Worm (Caenorhabditis elegans) whole organism, L3 larva: Measurements from ENCODE around the gene fbxo-11.2.

Experiments used
- aly-2 ChIP-seq: fragments of 150-350 bp; optimal IDR thresholded peaks from 2 replicates; lab custom pipeline; 2014; ENCODE audit warnings: missing biosample characterization, missing genetic modification characterization
- ama-1 ChIP-seq: fragments of 150-350 bp; optimal IDR thresholded peaks from 2 replicates; lab custom pipeline; 2018
- ceh-82 ChIP-seq: fragments of 150-350 bp; optimal IDR thresholded peaks from 2 replicates; lab custom pipeline; 2014; ENCODE audit warnings: missing biosample characterization, missing genetic modification characterization
- daf-12 ChIP-seq: fragments of 150-350 bp; optimal IDR thresholded peaks from 2 replicates; lab custom pipeline; 2014; ENCODE audit warnings: missing biosample characterization, missing genetic modification reagents, missing genetic modification characterization
- elt-3 ChIP-seq, 3 experiments: fragments of 150-350 bp in 1 of 3; sonication (generic microtip) in 2 of 3; optimal IDR thresholded peaks; 2 replicates in 2 of 3; 4 replicates in 1 of 3; lab custom pipeline; 2014 to 2017; ENCODE audit warnings: missing biosample characterization in 3 of 3, missing genetic modification characterization in 3 of 3
- lin-15B ChIP-seq: fragments of 150-350 bp; optimal IDR thresholded peaks from 2 replicates; lab custom pipeline; 2014; ENCODE audit warnings: missing biosample characterization, missing genetic modification characterization
- nhr-11 ChIP-seq: fragments of 150-350 bp; optimal IDR thresholded peaks from 2 replicates; lab custom pipeline; 2014; ENCODE audit warnings: missing biosample characterization, missing genetic modification characterization
- skn-1 ChIP-seq: fragments of 150-350 bp; optimal IDR thresholded peaks from 2 replicates; lab custom pipeline; 2014; ENCODE audit warnings: missing biosample characterization, missing genetic modification characterization
- snpc-4 ChIP-seq: fragments of 150-350 bp; optimal IDR thresholded peaks from 2 replicates; lab custom pipeline; 2014; ENCODE audit warnings: missing biosample characterization, missing genetic modification characterization
- unc-39 ChIP-seq: sonication (generic microtip); optimal IDR thresholded peaks from 4 replicates; lab custom pipeline; 2017; ENCODE audit warnings: missing biosample characterization, missing genetic modification characterization
- unc-62 ChIP-seq: fragments of 150-350 bp; sonication (generic microtip); optimal IDR thresholded peaks from 4 replicates; lab custom pipeline; 2014; ENCODE audit warnings: missing biosample characterization, missing genetic modification reagents, missing genetic modification characterization
- ztf-4 ChIP-seq: fragments of 150-350 bp; optimal IDR thresholded peaks from 2 replicates; lab custom pipeline; 2014; ENCODE audit warnings: missing biosample characterization, missing genetic modification characterization

DNA sequence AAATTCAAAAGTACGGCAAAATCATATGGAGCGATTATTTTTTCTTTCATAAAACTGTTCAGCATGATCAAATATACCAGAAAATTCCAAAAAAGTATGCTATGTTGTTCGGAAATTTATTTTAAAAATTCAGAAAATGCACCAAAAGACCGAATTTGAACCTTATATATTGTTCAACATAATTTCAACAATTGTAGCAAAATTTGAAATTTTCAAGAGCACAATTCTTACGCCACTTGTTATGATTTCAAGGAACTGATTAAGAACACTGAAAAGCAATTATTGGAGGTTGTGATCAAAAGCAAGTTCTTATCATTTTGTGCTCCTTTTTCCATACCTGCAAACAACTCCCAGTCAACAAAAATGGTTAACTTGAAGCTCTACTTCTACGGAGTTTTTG is 45.0 kb downstream of the fbxo-11.2 start, which contains the start of gene clc-27:
- TF ChIP-seq lin-15B (tag; lab: Kevin White, UChicago) (no peak), unc-62 (GFP tag; lab: Kevin White, UChicago) (no peak), snpc-4 (tag; lab: Kevin White, UChicago) (no peak), ceh-82 (tag; lab: Kevin White, UChicago) (no peak), nhr-11 (tag; lab: Kevin White, UChicago) (no peak), aly-2 (tag; lab: Kevin White, UChicago) (no peak), skn-1 (no peak), ama-1 (lab: Kevin White, UChicago) (no peak), ztf-4 (tag; lab: Kevin White, UChicago) (no peak), elt-3 (tag; optimal IDR thresholded peaks at IDR 0.05; lab: Kevin White, UChicago) (no peak), unc-39 (tag; lab: Kevin White, UChicago) (no peak), daf-12 (tag; lab: Kevin White, UChicago) (no peak)
